Worm (Caenorhabditis elegans) whole organism, L3 larva: ENCODE measurements around the gene sru-9.

ENCODE experiments used
- ama-1 ChIP-seq: fragments of 150-350 bp; optimal IDR thresholded peaks from 2 replicates; lab custom pipeline; 2018
- ceh-82 ChIP-seq: fragments of 150-350 bp; optimal IDR thresholded peaks from 2 replicates; lab custom pipeline; 2014; ENCODE audit warnings: missing biosample characterization, missing genetic modification characterization
- fos-1 ChIP-seq: fragments of 150-350 bp; optimal IDR thresholded peaks from 2 replicates; lab custom pipeline; 2014; ENCODE audit warnings: missing biosample characterization, missing genetic modification characterization
- mdl-1 ChIP-seq: fragments of 150-350 bp; optimal IDR thresholded peaks from 2 replicates; lab custom pipeline; 2014; ENCODE audit warnings: missing biosample characterization, missing genetic modification characterization
- nhr-11 ChIP-seq: fragments of 150-350 bp; optimal IDR thresholded peaks from 2 replicates; lab custom pipeline; 2014; ENCODE audit warnings: missing biosample characterization, missing genetic modification characterization
- nhr-23 ChIP-seq: fragments of 150-350 bp; optimal IDR thresholded peaks from 2 replicates; lab custom pipeline; 2014; ENCODE audit warnings: missing biosample characterization, missing genetic modification reagents, missing genetic modification characterization
- nhr-237 ChIP-seq: fragments of 150-350 bp; optimal IDR thresholded peaks from 2 replicates; lab custom pipeline; 2014; ENCODE audit warnings: missing biosample characterization, missing genetic modification characterization
- nhr-67 ChIP-seq: fragments of 150-350 bp; optimal IDR thresholded peaks from 2 replicates; lab custom pipeline; 2014; ENCODE audit warnings: missing biosample characterization, missing genetic modification characterization
- snpc-4 ChIP-seq: fragments of 150-350 bp; optimal IDR thresholded peaks from 2 replicates; lab custom pipeline; 2014; ENCODE audit warnings: missing biosample characterization, missing genetic modification characterization
- tbx-2 ChIP-seq: sonication (generic microtip); optimal IDR thresholded peaks from 2 replicates; lab custom pipeline; 2016; ENCODE audit warnings: mild to moderate bottlenecking, missing genetic modification characterization, missing compliant biosample characterization
- unc-62 ChIP-seq: fragments of 150-350 bp; sonication (generic microtip); optimal IDR thresholded peaks from 4 replicates; lab custom pipeline; 2014; ENCODE audit warnings: missing biosample characterization, missing genetic modification reagents, missing genetic modification characterization

DNA sequence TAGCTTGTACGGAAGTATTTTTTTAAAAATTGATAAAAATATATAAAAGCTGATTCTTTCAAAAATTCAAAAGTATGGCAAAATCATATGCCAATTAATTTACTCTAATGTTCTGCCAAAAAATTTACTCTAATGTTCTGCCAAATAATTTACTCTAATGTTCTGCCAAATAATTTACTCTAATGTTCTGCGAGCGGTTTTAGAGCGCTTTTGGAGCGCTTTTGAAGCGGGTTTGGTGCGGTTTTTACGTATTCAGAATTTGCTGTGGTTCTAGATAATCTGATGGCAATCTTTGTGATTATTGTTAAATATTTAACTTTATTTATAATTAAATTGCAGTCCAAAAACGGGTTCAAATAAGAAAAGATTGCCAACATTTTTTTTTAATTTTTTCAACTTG is 39.4 kb upstream of the sru-9 start:
- TF ChIP-seq nhr-11 (tag; lab: Kevin White, UChicago) (no peak), tbx-2 (tag; lab: Kevin White, UChicago) (no peak), ama-1 (lab: Kevin White, UChicago) (no peak), unc-62 (GFP tag; lab: Kevin White, UChicago) (no peak), nhr-237 (tag; lab: Kevin White, UChicago) (no peak), nhr-67 (tag; lab: Kevin White, UChicago) (no peak), fos-1 (tag; lab: Kevin White, UChicago) (no peak), snpc-4 (tag; lab: Kevin White, UChicago) (no peak), nhr-23 (no peak), ceh-82 (tag; lab: Kevin White, UChicago) (no peak), mdl-1 (tag; lab: Kevin White, UChicago) (no peak)
